Worm (Caenorhabditis elegans): ENCODE measurements around the gene M02D8.5.

M02D8.5 gene

ce11 chrX:8711141-8711645 is 50.2 kb downstream of the M02D8.5 start, which contains the start of gene F53A9.1:
F53A9.1 (plus strand) TSS chrX:8711595.
- TF ChIP-seq flt-1 (GFP tag; IDR thresholded peaks at IDR 0.05) = no peak
- no peak for TF ChIP-seq hmg-4 (GFP tag; optimal IDR thresholded peaks at IDR 0.05)
- no peak for TF ChIP-seq aly-1 (tag; optimal IDR thresholded peaks at IDR 0.05)
- no peak for TF ChIP-seq tbx-11 (GFP tag; IDR thresholded peaks at IDR 0.05)
- no peak for TF ChIP-seq tbx-37 (GFP tag; conservative IDR thresholded peaks at IDR 0.05)
- TF ChIP-seq hnd-1 (tag; optimal IDR thresholded peaks at IDR 0.05) = no peak
- no peak for TF ChIP-seq ceh-13 (GFP tag; optimal IDR thresholded peaks at IDR 0.05)
- no peak for TF ChIP-seq F13C5.2 (tag; optimal IDR thresholded peaks at IDR 0.05)

DNA sequence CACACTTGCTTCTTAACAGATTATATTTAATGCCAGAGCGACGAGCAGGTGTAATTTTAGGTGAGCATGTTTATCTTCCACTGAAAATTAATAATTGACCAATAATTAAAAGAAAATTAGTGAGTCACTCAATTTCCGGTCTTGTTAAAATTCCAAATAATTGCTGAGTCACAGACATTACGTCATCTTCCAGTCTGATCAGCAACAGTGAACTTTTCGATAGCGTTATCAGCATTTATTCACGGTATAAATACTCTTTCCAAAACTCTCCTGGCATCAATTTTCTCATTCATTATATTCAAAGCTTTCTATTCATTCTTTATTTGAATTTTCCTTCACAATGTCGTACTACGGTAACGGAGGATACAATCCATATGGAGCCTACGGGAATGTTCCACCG is 52.0 kb downstream of the M02D8.5 start, which contains the start of gene kreg-1:
Gene kreg-1, plus strand, starts transcription at position 341 of the 400 bp plus-strand sequence.
- no peak for TF ChIP-seq tbx-11 (GFP tag; IDR thresholded peaks at IDR 0.05)
- no peak for TF ChIP-seq B0310.2 (tag; optimal IDR thresholded peaks at IDR 0.05)
- no peak for TF ChIP-seq sea-1 (GFP tag; conservative IDR thresholded peaks at IDR 0.05)
- TF ChIP-seq ama-1 (optimal IDR thresholded peaks at IDR 0.05) = no peak
- no peak for TF ChIP-seq ceh-36 (tag; optimal IDR thresholded peaks at IDR 0.05)
- no peak for TF ChIP-seq pes-1 (GFP tag; IDR thresholded peaks at IDR 0.05)
- TF ChIP-seq hmg-4 (GFP tag; optimal IDR thresholded peaks at IDR 0.05) = no peak
- TF ChIP-seq hnd-1 (tag; optimal IDR thresholded peaks at IDR 0.05) = no peak
- TF ChIP-seq flt-1 (GFP tag; IDR thresholded peaks at IDR 0.05) = no peak
- no peak for TF ChIP-seq tra-4 (tag; optimal IDR thresholded peaks at IDR 0.05)
- no peak for TF ChIP-seq tbx-37 (GFP tag; conservative IDR thresholded peaks at IDR 0.05)
- no peak for TF ChIP-seq F13C5.2 (tag; optimal IDR thresholded peaks at IDR 0.05)

DNA sequence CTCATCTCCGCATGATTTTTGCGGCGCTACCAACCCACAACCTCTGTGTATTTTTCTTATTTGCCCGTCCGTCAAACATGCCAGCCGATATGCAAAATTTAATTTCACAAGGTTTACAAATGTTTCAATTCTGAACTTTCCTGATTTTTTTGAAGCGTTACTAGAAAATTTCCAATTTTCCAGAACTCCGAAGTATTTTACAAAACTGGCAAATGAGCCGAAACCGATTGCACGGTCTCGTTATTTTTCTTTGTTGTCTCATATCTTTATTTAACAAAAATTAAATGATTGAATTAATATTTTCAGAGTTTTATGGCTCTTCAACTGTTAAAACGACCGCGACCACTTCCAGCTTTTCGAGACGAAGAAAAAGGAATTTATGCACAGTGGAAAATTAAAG is 53.3 kb downstream of the M02D8.5 start, which contains the start of gene F53A9.3:
Gene F53A9.3, plus strand, starts transcription at position 301 of the 400 bp plus-strand sequence.
- TF ChIP-seq flt-1 (GFP tag; IDR thresholded peaks at IDR 0.05) = no peak
- TF ChIP-seq sea-1 (GFP tag; conservative IDR thresholded peaks at IDR 0.05) = no peak
- TF ChIP-seq ama-1 (optimal IDR thresholded peaks at IDR 0.05) = no peak
- TF ChIP-seq ets-7 (tag; optimal IDR thresholded peaks at IDR 0.05) = no peak
- no peak for TF ChIP-seq pes-1 (GFP tag; IDR thresholded peaks at IDR 0.05)
- no peak for TF ChIP-seq tra-4 (tag; optimal IDR thresholded peaks at IDR 0.05)
- TF ChIP-seq hnd-1 (tag; optimal IDR thresholded peaks at IDR 0.05) = no peak
- TF ChIP-seq F13C5.2 (tag; optimal IDR thresholded peaks at IDR 0.05) = no peak

DNA sequence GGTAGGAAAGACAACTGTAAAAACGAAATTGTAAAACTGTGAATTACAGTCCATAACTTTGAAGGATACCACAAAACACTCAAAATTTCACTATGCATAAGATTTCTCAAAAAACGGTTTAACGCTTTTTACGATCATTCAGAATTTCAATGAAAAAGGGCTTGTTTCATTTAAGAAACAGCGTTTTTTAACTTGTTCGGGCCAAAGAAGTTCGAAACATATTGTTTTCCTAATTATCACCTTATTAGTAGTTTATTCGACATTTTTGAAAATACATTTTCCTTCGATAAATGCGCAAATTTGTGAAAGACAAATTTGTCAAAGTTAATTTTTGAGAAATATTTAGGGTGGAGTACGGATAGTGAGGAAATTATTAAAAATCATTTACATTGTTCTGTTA is 56.6 kb downstream of the M02D8.5 start:
- TF ChIP-seq ama-1 (optimal IDR thresholded peaks at IDR 0.05) (no peak), tbx-11 (GFP tag; IDR thresholded peaks at IDR 0.05) (no peak), ceh-36 (tag; optimal IDR thresholded peaks at IDR 0.05) (no peak), tbx-37 (GFP tag; conservative IDR thresholded peaks at IDR 0.05) (no peak), ceh-13 (GFP tag; optimal IDR thresholded peaks at IDR 0.05) (no peak), B0310.2 (tag; optimal IDR thresholded peaks at IDR 0.05) (no peak), aly-1 (tag; optimal IDR thresholded peaks at IDR 0.05) (no peak), F13C5.2 (tag; optimal IDR thresholded peaks at IDR 0.05) (no peak)

Data from whole organism, early embryonic.